Worm (Caenorhabditis elegans): Measurements from ENCODE around the gene R160.13.

The R160.13 gene

ce11 chrX:4362522-4362921 is 8.8 kb downstream of the R160.13 start, which contains the start of gene F14H12.7:
Gene F14H12.7, minus strand, starts transcription at chrX:4362622.
- TF ChIP-seq unc-120 (tag; optimal IDR thresholded peaks at IDR 0.05; ENCODE audit: poor library complexity, severe bottlenecking) (no peak), bed-3 (GFP tag; optimal IDR thresholded peaks at IDR 0.05) (no peak), flh-1 (GFP tag; optimal IDR thresholded peaks at IDR 0.05) (no peak), mep-1 (tag; optimal IDR thresholded peaks at IDR 0.05) (no peak)

ce11 chrX:4359030-4359429 is 12.3 kb downstream of the R160.13 start:
- no peak for TF ChIP-seq mls-2 (tag; optimal IDR thresholded peaks at IDR 0.05)
- TF ChIP-seq pha-4 (tag; optimal IDR thresholded peaks at IDR 0.05), result no peak
- TF ChIP-seq hlh-1 (tag; optimal IDR thresholded peaks at IDR 0.05), result no peak
- no peak for TF ChIP-seq ceh-43 (GFP tag; optimal IDR thresholded peaks at IDR 0.05)
- TF ChIP-seq elt-1 (tag; optimal IDR thresholded peaks at IDR 0.05; ENCODE audit: borderline replicate concordance, insufficient read depth), result no peak
- TF ChIP-seq nhr-237 (tag; optimal IDR thresholded peaks at IDR 0.05), result no peak

- TF ChIP-seq mab-5 (tag; optimal IDR thresholded peaks at IDR 0.05) (no peak), bed-3 (GFP tag; optimal IDR thresholded peaks at IDR 0.05) (no peak), ces-1 (GFP tag; optimal IDR thresholded peaks at IDR 0.05) (no peak), drap-1 (GFP tag; optimal IDR thresholded peaks at IDR 0.05) (no peak), elt-3 (tag; optimal IDR thresholded peaks at IDR 0.05) (no peak), nhr-2 (tag; optimal IDR thresholded peaks at IDR 0.05) (no peak), blmp-1 (tag; optimal IDR thresholded peaks at IDR 0.05) (no peak), sem-2 (GFP tag; optimal IDR thresholded peaks at IDR 0.05) (no peak), mep-1 (tag; optimal IDR thresholded peaks at IDR 0.05) (no peak), nhr-28 (tag; optimal IDR thresholded peaks at IDR 0.05) (no peak), nhr-12 (tag; optimal IDR thresholded peaks at IDR 0.05) (no peak), M03D4.4 (tag; optimal IDR thresholded peaks at IDR 0.05) (no peak), ceh-39 (tag; optimal IDR thresholded peaks at IDR 0.05) (no peak), ceh-43 (GFP tag; optimal IDR thresholded peaks at IDR 0.05) (no peak)
Measured at ce11 chrX:4357467-4357866, 13.8 kb downstream of the R160.13 start, which contains the start of gene F14H12.6. Gene F14H12.6, minus strand, starts transcription at chrX:4357567.

- TF ChIP-seq drap-1 (GFP tag; optimal IDR thresholded peaks at IDR 0.05), result no peak
- TF ChIP-seq ceh-39 (tag; optimal IDR thresholded peaks at IDR 0.05), result no peak
- TF ChIP-seq sem-2 (GFP tag; optimal IDR thresholded peaks at IDR 0.05), result no peak
- no peak for TF ChIP-seq snpc-4 (tag; optimal IDR thresholded peaks at IDR 0.05)
- no peak for TF ChIP-seq ztf-11 (tag; optimal IDR thresholded peaks at IDR 0.05)
- no peak for TF ChIP-seq lin-13 (tag; optimal IDR thresholded peaks at IDR 0.05)
- no peak for TF ChIP-seq mls-2 (tag; optimal IDR thresholded peaks at IDR 0.05)
Measured at ce11 chrX:4353318-4353717, 18.0 kb downstream of the R160.13 start, which contains the start of gene col-165. Gene col-165, plus strand, starts transcription at chrX:4353618.

ce11 chrX:4350198-4350597 is 21.1 kb downstream of the R160.13 start, which contains the start of gene F14H12.2:
Gene F14H12.2, plus strand, starts transcription at chrX:4350498.
- no peak for TF ChIP-seq nhr-12 (tag; optimal IDR thresholded peaks at IDR 0.05)
- TF ChIP-seq unc-62 (GFP tag; optimal IDR thresholded peaks at IDR 0.05), result no peak
- no peak for TF ChIP-seq ztf-11 (tag; optimal IDR thresholded peaks at IDR 0.05)
- TF ChIP-seq blmp-1 (tag; optimal IDR thresholded peaks at IDR 0.05), result no peak
- TF ChIP-seq M03D4.4 (tag; optimal IDR thresholded peaks at IDR 0.05), result no peak
- TF ChIP-seq sem-2 (GFP tag; optimal IDR thresholded peaks at IDR 0.05), result no peak
- no peak for TF ChIP-seq drap-1 (GFP tag; optimal IDR thresholded peaks at IDR 0.05)
- no peak for TF ChIP-seq mls-2 (tag; optimal IDR thresholded peaks at IDR 0.05)
- no peak for TF ChIP-seq ceh-39 (tag; optimal IDR thresholded peaks at IDR 0.05)

- no peak for TF ChIP-seq nhr-28 (tag; optimal IDR thresholded peaks at IDR 0.05)
- no peak for TF ChIP-seq snpc-4 (tag; optimal IDR thresholded peaks at IDR 0.05)
- TF ChIP-seq drap-1 (GFP tag; optimal IDR thresholded peaks at IDR 0.05), result no peak
- TF ChIP-seq ces-1 (GFP tag; optimal IDR thresholded peaks at IDR 0.05), result no peak
- no peak for TF ChIP-seq nhr-12 (tag; optimal IDR thresholded peaks at IDR 0.05)
- no peak for TF ChIP-seq pha-4 (tag; optimal IDR thresholded peaks at IDR 0.05)
- no peak for TF ChIP-seq mls-2 (tag; optimal IDR thresholded peaks at IDR 0.05)
- TF ChIP-seq blmp-1 (tag; optimal IDR thresholded peaks at IDR 0.05), result no peak
- TF ChIP-seq sptf-1 (tag; optimal IDR thresholded peaks at IDR 0.05), result no peak
- TF ChIP-seq mab-5 (tag; optimal IDR thresholded peaks at IDR 0.05), result no peak
- no peak for TF ChIP-seq lin-13 (tag; optimal IDR thresholded peaks at IDR 0.05)
Measured at ce11 chrX:4343915-4344314, 27.4 kb downstream of the R160.13 start, which contains the start of gene F14H12.3. Gene F14H12.3, plus strand, starts transcription at chrX:4344215.

ce11 chrX:4342730-4343129 is 28.6 kb downstream of the R160.13 start:
- TF ChIP-seq mls-2 (tag; optimal IDR thresholded peaks at IDR 0.05), result no peak
- no peak for TF ChIP-seq drap-1 (GFP tag; optimal IDR thresholded peaks at IDR 0.05)
- TF ChIP-seq unc-62 (GFP tag; optimal IDR thresholded peaks at IDR 0.05), result no peak
- no peak for TF ChIP-seq ceh-83 (GFP tag; optimal IDR thresholded peaks at IDR 0.05)
- TF ChIP-seq ztf-11 (tag; optimal IDR thresholded peaks at IDR 0.05), result no peak
- no peak for TF ChIP-seq sptf-1 (tag; optimal IDR thresholded peaks at IDR 0.05)
- TF ChIP-seq sem-2 (GFP tag; optimal IDR thresholded peaks at IDR 0.05), result no peak
- TF ChIP-seq mab-5 (tag; optimal IDR thresholded peaks at IDR 0.05), result no peak
- no peak for TF ChIP-seq lsy-2 (tag; optimal IDR thresholded peaks at IDR 0.05)
